Fruit fly (Drosophila melanogaster) whole organism, pupa: Measurements from ENCODE around the gene Mst27D.

Experiments
- CG10348 ChIP-seq: fragments of 200-800 bp; sonication (Bioruptor generic); IDR thresholded peaks from 2 replicates; pipeline ENCODE4 v1.3.6; 2022; ENCODE audit warnings: missing biosample characterization, missing genetic modification characterization
- CG12605 ChIP-seq: fragments of 200-800 bp; sonication (Bioruptor generic); IDR thresholded peaks from 2 replicates; pipeline ENCODE4 v1.3.6; 2022; ENCODE audit warnings: missing biosample characterization, missing genetic modification characterization
- CG13204 ChIP-seq: fragments of 200-800 bp; sonication (Bioruptor generic); optimal IDR thresholded peaks from 2 replicates; lab custom pipeline; 2018; ENCODE audit warnings: missing biosample characterization, mild to moderate bottlenecking, missing genetic modification characterization, moderate library complexity
- CG14655 ChIP-seq: fragments of 200-800 bp; sonication (Bioruptor generic); optimal IDR thresholded peaks from 3 replicates; lab custom pipeline; 2017; ENCODE audit warnings: mild to moderate bottlenecking, missing biosample characterization, missing genetic modification reagents, missing genetic modification characterization
- CG15710 ChIP-seq: fragments of 200-800 bp; sonication (Bioruptor generic); optimal IDR thresholded peaks from 2 replicates; lab custom pipeline; 2018; ENCODE audit warnings: missing biosample characterization, mild to moderate bottlenecking, missing genetic modification characterization, moderate library complexity
- CG17806 ChIP-seq: fragments of 200-800 bp; sonication (Bioruptor generic); optimal IDR thresholded peaks from 2 replicates; lab custom pipeline; 2018; ENCODE audit warnings: missing biosample characterization, mild to moderate bottlenecking, missing genetic modification characterization, moderate library complexity
- CG32121 ChIP-seq: fragments of 200-800 bp; sonication (Bioruptor generic); IDR thresholded peaks from 2 replicates; pipeline ENCODE4 v1.3.6; 2022; ENCODE audit warnings: missing biosample characterization, missing genetic modification characterization
- CG34367 ChIP-seq: fragments of 200-800 bp; sonication (Bioruptor generic); optimal IDR thresholded peaks from 2 replicates; lab custom pipeline; 2018; ENCODE audit warnings: missing biosample characterization, mild to moderate bottlenecking, missing genetic modification characterization
- CG4496 ChIP-seq: fragments of 200-800 bp; sonication (Bioruptor generic); IDR thresholded peaks from 3 replicates; pipeline ENCODE4 v1.3.6; 2022; ENCODE audit warnings: missing biosample characterization, missing genetic modification characterization
- CG8159 ChIP-seq: fragments of 200-800 bp; sonication (Bioruptor generic); optimal IDR thresholded peaks from 3 replicates; lab custom pipeline; 2018; ENCODE audit warnings: missing biosample characterization, mild to moderate bottlenecking, missing genetic modification characterization, moderate library complexity
- CG8301 ChIP-seq: fragments of 200-800 bp; sonication (Bioruptor generic); optimal IDR thresholded peaks from 2 replicates; lab custom pipeline; 2018; ENCODE audit warnings: missing biosample characterization, mild to moderate bottlenecking, missing genetic modification characterization
- CG9948 ChIP-seq: fragments of 200-800 bp; sonication (Bioruptor generic); optimal IDR thresholded peaks from 2 replicates; lab custom pipeline; 2018; ENCODE audit warnings: missing biosample characterization, mild to moderate bottlenecking, missing genetic modification characterization, moderate library complexity
- D1 ChIP-seq: fragments of 200-800 bp; sonication (Bioruptor generic); optimal IDR thresholded peaks from 2 replicates; lab custom pipeline; 2018; ENCODE audit warnings: missing biosample characterization, mild to moderate bottlenecking, missing genetic modification characterization, moderate library complexity
- EcR ChIP-seq: fragments of 200-800 bp; sonication (Bioruptor generic); optimal IDR thresholded peaks from 3 replicates; lab custom pipeline; 2019; ENCODE audit warnings: missing biosample characterization, missing genetic modification characterization, mild to moderate bottlenecking, moderate library complexity, missing genetic modification reagents
- Ets98B ChIP-seq: fragments of 200-800 bp; sonication (Bioruptor generic); IDR thresholded peaks from 2 replicates; pipeline ENCODE4 v1.3.6; 2022; ENCODE audit warnings: missing biosample characterization, missing genetic modification characterization
- Pif1A ChIP-seq: fragments of 200-800 bp; sonication (Bioruptor generic); optimal IDR thresholded peaks from 3 replicates; lab custom pipeline; 2016; ENCODE audit warnings: missing biosample characterization, missing genetic modification characterization
- Pif1B ChIP-seq: fragments of 200-800 bp; sonication (Bioruptor generic); optimal IDR thresholded peaks from 3 replicates; lab custom pipeline; 2016; ENCODE audit warnings: missing biosample characterization, missing genetic modification characterization
- Snoo ChIP-seq: fragments of 200-800 bp; sonication (Bioruptor generic); optimal IDR thresholded peaks from 3 replicates; lab custom pipeline; 2017; ENCODE audit warnings: missing biosample characterization, mild to moderate bottlenecking, missing genetic modification characterization, inconsistent platforms
- fd96Ca ChIP-seq: fragments of 200-800 bp; sonication (Bioruptor generic); IDR thresholded peaks from 3 replicates; pipeline ENCODE4 v1.3.6; 2022; ENCODE audit warnings: missing biosample characterization, missing genetic modification characterization
- gl ChIP-seq: fragments of 200-800 bp; sonication (Bioruptor generic); optimal IDR thresholded peaks from 2 replicates; lab custom pipeline; 2018; ENCODE audit warnings: missing biosample characterization, mild to moderate bottlenecking, missing genetic modification characterization
- rn ChIP-seq: fragments of 200-800 bp; sonication (Bioruptor generic); IDR thresholded peaks from 2 replicates; pipeline ENCODE4 v1.3.6; 2022; ENCODE audit warnings: missing biosample characterization, missing genetic modification characterization

The Mst27D gene

DNA sequence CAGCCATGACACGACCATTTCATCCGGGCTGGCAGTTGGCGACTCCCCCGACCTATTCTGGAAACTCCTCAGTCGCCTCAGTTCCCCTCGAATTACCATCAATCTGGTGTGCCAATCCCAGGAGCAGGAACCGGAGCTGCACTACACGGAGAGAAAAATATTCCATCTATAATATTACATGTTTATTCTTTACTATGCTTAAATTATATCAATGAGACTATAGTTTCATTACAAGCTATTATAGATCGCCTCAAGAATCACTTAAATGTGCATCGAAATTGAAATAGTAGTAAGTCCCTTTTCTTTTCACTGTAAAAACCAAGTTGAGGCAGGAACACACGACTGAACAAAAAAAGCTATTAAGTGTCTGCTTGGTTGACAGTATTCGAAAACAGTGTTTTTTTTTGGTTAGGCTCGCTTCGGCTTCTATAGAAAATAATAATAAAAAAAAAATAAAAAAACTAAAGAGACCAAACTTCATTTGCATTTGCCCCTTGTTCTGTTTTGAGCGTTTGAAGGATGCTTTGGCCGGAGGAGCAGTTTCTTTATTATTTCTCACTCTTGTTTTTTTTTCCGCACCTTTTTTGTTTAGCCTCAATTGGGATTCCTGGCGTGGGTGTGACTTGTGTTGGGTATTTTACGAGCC is 15.5 kb upstream of the Mst27D start:
- TF ChIP-seq CG32121 (GFP tag; lab: Robert Waterston, UW) (peak; percentile 52), EcR (GFP tag; lab: Kevin White, UChicago) (peak; percentile 64), fd96Ca (GFP tag; lab: Robert Waterston, UW) (peak; percentile 86), CG9948 (tag; lab: Kevin White, UChicago) (peak; percentile 84), Pif1A (peak; percentile 86), Pif1B (peak; percentile 83), CG17806 (tag; lab: Kevin White, UChicago) (peak; percentile 87), CG13204 (GFP tag; lab: Kevin White, UChicago) (peak; percentile 77), CG12605 (GFP tag; lab: Robert Waterston, UW) (peak; percentile 75), rn (GFP tag; lab: Robert Waterston, UW) (peak; percentile 67), CG8159 (tag; lab: Kevin White, UChicago) (peak; percentile 89), CG10348 (no peak), CG14655 (GFP tag; lab: Kevin White, UChicago) (peak; percentile 80), Snoo (tag; lab: Kevin White, UChicago) (peak; percentile 37), CG34367 (tag; lab: Kevin White, UChicago) (peak; percentile 91), gl (tag; lab: Kevin White, UChicago) (peak; percentile 73), D1 (tag; lab: Kevin White, UChicago) (peak; percentile 32), Ets98B (GFP tag; lab: Robert Waterston, UW) (peak; percentile 81), CG4496 (GFP tag; lab: Robert Waterston, UW) (peak; percentile 87), CG8301 (tag; lab: Kevin White, UChicago) (peak; percentile 76), CG15710 (tag; lab: Kevin White, UChicago) (peak; percentile 95)
- TF ChIP-seq, all 21 proteins: peak for 20

DNA sequence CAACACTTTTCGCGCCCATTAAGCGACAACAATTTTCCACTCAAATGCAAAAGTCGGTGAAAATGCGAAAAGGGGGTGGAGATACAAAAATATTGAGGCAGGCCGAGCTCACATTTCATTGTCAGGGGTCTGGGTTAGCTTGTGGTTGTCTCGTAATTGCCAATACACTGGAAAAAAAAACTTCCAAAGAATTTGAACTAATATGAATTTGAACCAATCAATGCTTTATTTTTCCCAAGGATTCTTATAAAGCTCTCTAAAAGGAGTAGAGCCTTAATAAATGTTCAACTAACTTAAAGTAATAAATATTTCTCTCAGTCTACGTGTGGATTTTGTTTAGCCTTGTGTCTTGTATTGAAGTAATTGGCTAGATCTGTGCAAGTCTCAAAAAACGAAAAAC is 12.4 kb upstream of the Mst27D start:
- TF ChIP-seq EcR (GFP tag; lab: Kevin White, UChicago) = no peak
- TF ChIP-seq fd96Ca (GFP tag; lab: Robert Waterston, UW) = no peak
- no peak for TF ChIP-seq CG13204 (GFP tag; lab: Kevin White, UChicago)
- TF ChIP-seq CG15710 (tag; lab: Kevin White, UChicago) = peak; percentile 17
- peak; percentile 68 for TF ChIP-seq CG8301 (tag; lab: Kevin White, UChicago)
- peak; percentile 58 for TF ChIP-seq Pif1A
- TF ChIP-seq Ets98B (GFP tag; lab: Robert Waterston, UW) = peak; percentile 76
- no peak for TF ChIP-seq Pif1B
- TF ChIP-seq rn (GFP tag; lab: Robert Waterston, UW) = no peak
- TF ChIP-seq CG4496 (GFP tag; lab: Robert Waterston, UW) = peak; percentile 71; the same call in 2 of the 3 replicates
- no peak for TF ChIP-seq CG12605 (GFP tag; lab: Robert Waterston, UW)
- TF ChIP-seq gl (tag; lab: Kevin White, UChicago) = no peak
- peak; percentile 46 for TF ChIP-seq CG17806 (tag; lab: Kevin White, UChicago)
- TF ChIP-seq CG14655 (GFP tag; lab: Kevin White, UChicago) = peak; percentile 54
- no peak for TF ChIP-seq D1 (tag; lab: Kevin White, UChicago)
- TF ChIP-seq Snoo (tag; lab: Kevin White, UChicago) = no peak
- TF ChIP-seq CG32121 (GFP tag; lab: Robert Waterston, UW) = peak; percentile 69
- peak; percentile 52 for TF ChIP-seq CG8159 (tag; lab: Kevin White, UChicago)
- peak; percentile 39 for TF ChIP-seq CG9948 (tag; lab: Kevin White, UChicago)
- TF ChIP-seq CG10348 = no peak

DNA sequence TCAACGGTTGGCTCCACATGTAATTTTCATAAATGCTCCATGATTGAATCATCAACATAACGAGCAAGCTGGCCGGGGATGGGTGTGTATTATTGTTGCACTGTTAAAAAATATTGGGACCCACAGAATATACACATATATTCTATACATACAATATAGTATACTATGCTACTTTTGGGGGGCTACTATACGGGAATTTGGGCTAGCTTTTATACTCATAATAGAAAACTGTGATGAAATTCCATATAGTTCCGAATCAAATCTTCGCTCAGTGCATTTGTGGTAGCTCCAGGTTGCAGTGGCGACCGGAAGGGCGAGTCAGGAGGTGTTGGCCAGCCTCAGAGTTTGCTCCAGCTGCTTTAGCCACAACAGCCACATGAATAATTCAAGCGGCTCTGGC is 11.2 kb upstream of the Mst27D start:
- TF ChIP-seq CG8301 (tag; lab: Kevin White, UChicago) = peak; percentile 56
- peak; percentile 66; the same call in 1 of the 3 replicates for TF ChIP-seq CG4496 (GFP tag; lab: Robert Waterston, UW)
- TF ChIP-seq Snoo (tag; lab: Kevin White, UChicago) = no peak
- peak; percentile 68 for TF ChIP-seq CG17806 (tag; lab: Kevin White, UChicago)
- TF ChIP-seq D1 (tag; lab: Kevin White, UChicago) = peak; percentile 25
- peak; percentile 63 for TF ChIP-seq CG15710 (tag; lab: Kevin White, UChicago)
- TF ChIP-seq Ets98B (GFP tag; lab: Robert Waterston, UW) = peak; percentile 33; the same call in 1 of the 2 replicates
- no peak for TF ChIP-seq CG13204 (GFP tag; lab: Kevin White, UChicago)
- 0 out of 2 replicates have a peak, but pooled peaks have one; percentile 20 for TF ChIP-seq CG32121 (GFP tag; lab: Robert Waterston, UW)
- TF ChIP-seq fd96Ca (GFP tag; lab: Robert Waterston, UW) = peak; percentile 76
- peak; percentile 54 for TF ChIP-seq CG34367 (tag; lab: Kevin White, UChicago)
- TF ChIP-seq gl (tag; lab: Kevin White, UChicago) = no peak
- no peak for TF ChIP-seq CG10348
- TF ChIP-seq EcR (GFP tag; lab: Kevin White, UChicago) = no peak
- TF ChIP-seq CG12605 (GFP tag; lab: Robert Waterston, UW) = peak; percentile 68
- TF ChIP-seq CG14655 (GFP tag; lab: Kevin White, UChicago) = peak; percentile 72
- peak; percentile 73 for TF ChIP-seq CG8159 (tag; lab: Kevin White, UChicago)
- no peak for TF ChIP-seq rn (GFP tag; lab: Robert Waterston, UW)
- TF ChIP-seq Pif1A = peak; percentile 82
- peak; percentile 61 for TF ChIP-seq CG9948 (tag; lab: Kevin White, UChicago)
- TF ChIP-seq Pif1B = peak; percentile 56

dm6 chr2L:7071219-7071618 is 10.6 kb upstream of the Mst27D start:
- TF ChIP-seq EcR (GFP tag; lab: Kevin White, UChicago) (peak; percentile 37), CG12605 (GFP tag; lab: Robert Waterston, UW) (no peak)
- TF ChIP-seq, all 21 proteins: peak for 1

dm6 chr2L:7067683-7068082 is 7.0 kb upstream of the Mst27D start, which contains the start of gene Ugt307A1:
Gene Ugt307A1 (plus strand): TSS chr2L:7067983.
- TF ChIP-seq rn (GFP tag; lab: Robert Waterston, UW) (no peak), CG10348 (no peak), CG13204 (GFP tag; lab: Kevin White, UChicago) (no peak), CG4496 (GFP tag; lab: Robert Waterston, UW) (no peak), CG12605 (GFP tag; lab: Robert Waterston, UW) (no peak), Ets98B (GFP tag; lab: Robert Waterston, UW) (no peak), EcR (GFP tag; lab: Kevin White, UChicago) (no peak), CG8159 (tag; lab: Kevin White, UChicago) (no peak), Snoo (tag; lab: Kevin White, UChicago) (no peak), CG34367 (tag; lab: Kevin White, UChicago) (no peak), Pif1B (no peak), fd96Ca (GFP tag; lab: Robert Waterston, UW) (no peak), gl (tag; lab: Kevin White, UChicago) (no peak), CG9948 (tag; lab: Kevin White, UChicago) (no peak), D1 (tag; lab: Kevin White, UChicago) (no peak), CG8301 (tag; lab: Kevin White, UChicago) (no peak), Pif1A (no peak), CG32121 (GFP tag; lab: Robert Waterston, UW) (no peak), CG17806 (tag; lab: Kevin White, UChicago) (no peak), CG14655 (GFP tag; lab: Kevin White, UChicago) (no peak)
